Worm (Caenorhabditis elegans): ENCODE measurements around the gene ins-10.

DNA sequence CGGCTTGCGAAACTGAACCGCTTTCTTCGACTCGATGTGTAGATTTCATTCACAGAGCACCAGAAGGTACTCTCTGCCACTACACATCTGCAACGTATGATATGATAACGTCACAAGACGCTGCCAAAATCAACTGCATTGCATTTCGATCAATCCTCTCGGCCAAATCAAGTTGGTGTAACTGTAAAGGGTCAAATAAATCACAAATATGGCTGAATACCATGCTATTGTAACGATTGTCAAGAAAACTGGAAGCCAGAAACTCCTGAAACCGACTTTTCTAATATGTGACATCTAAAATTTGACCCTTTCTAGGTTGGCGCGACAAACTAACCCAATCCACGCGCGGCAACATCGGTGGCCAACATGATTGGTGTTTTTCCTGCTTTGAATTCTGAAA lies 23.7 kb upstream of the ins-10 start:
- TF ChIP-seq unc-39 (tag; optimal IDR thresholded peaks at IDR 0.05) (no peak), snpc-4 (tag; optimal IDR thresholded peaks at IDR 0.05) (no peak), nhr-237 (tag; optimal IDR thresholded peaks at IDR 0.05) (no peak), unc-120 (tag; optimal IDR thresholded peaks at IDR 0.05; ENCODE audit: poor library complexity, severe bottlenecking) (no peak), lsy-2 (tag; optimal IDR thresholded peaks at IDR 0.05) (no peak), ceh-43 (GFP tag; optimal IDR thresholded peaks at IDR 0.05) (no peak), ztf-11 (tag; optimal IDR thresholded peaks at IDR 0.05) (no peak), elt-3 (tag; optimal IDR thresholded peaks at IDR 0.05) (no peak), pha-4 (tag; optimal IDR thresholded peaks at IDR 0.05) (no peak)
